Worm (Caenorhabditis elegans) whole organism, L4/young adult: ENCODE results near the gene Y56A3A.31.

Experiments
- W03F9.2 ChIP-seq: fragments of 150-350 bp; optimal IDR thresholded peaks from 2 replicates; lab custom pipeline; 2014; ENCODE audit warnings: missing biosample characterization, missing genetic modification characterization
- him-1 ChIP-seq: sonication (generic microtip); optimal IDR thresholded peaks from 2 replicates; lab custom pipeline; 2016; ENCODE audit warnings: missing genotype, missing genetic modification reagents, missing genetic modification characterization, missing compliant biosample characterization

DNA sequence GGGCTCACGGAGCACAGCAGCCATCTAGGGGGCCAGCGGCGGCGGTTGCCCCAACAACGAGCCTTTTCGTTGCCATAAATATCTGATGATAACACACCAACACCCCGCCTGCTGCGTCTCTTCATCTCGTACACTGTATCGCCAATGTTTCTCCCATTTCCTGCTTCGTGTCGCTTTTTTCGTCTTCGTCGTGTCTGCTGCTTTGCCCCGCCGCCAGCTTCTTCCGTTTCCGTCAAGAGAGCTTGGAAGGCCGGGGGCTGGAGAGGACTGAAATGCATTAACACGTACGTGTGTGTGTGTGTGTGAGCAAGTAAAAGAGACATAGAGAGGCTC is 38.4 kb upstream of the Y56A3A.31 start:
- TF ChIP-seq him-1: no peak
- no peak for TF ChIP-seq W03F9.2 (tag; lab: Kevin White, UChicago)
